Worm (Caenorhabditis elegans) whole organism, midembryonic: Measurements from ENCODE around the gene srw-91.

Source experiments
- T22C8.4 ChIP-seq: fragments of 200-800 bp; sonication (Bioruptor generic); IDR thresholded peaks from 2 replicates; pipeline ENCODE4 v1.3.6; 2022; ENCODE audit warnings: missing genetic modification characterization, missing compliant biosample characterization
- cog-1 ChIP-seq: sonication (generic microtip); optimal IDR thresholded peaks from 2 replicates; lab custom pipeline; 2016; ENCODE audit warnings: missing genetic modification characterization, missing compliant biosample characterization
- flt-1 ChIP-seq: fragments of 200-800 bp; sonication (Bioruptor generic); IDR thresholded peaks from 2 replicates; pipeline ENCODE4 v1.3.6; 2022; ENCODE audit warnings: missing genetic modification characterization, missing compliant biosample characterization
- klf-2 ChIP-seq: fragments of 200-800 bp; sonication (Bioruptor generic); conservative IDR thresholded peaks from 2 replicates; pipeline ENCODE4 v1.3.6; 2022; ENCODE audit warnings: missing genetic modification reagents, missing genetic modification characterization, missing compliant biosample characterization
- med-1 ChIP-seq: sonication (generic microtip); optimal IDR thresholded peaks from 2 replicates; lab custom pipeline; 2017; ENCODE audit warnings: missing genetic modification characterization, mild to moderate bottlenecking, missing compliant biosample characterization, antibody characterized with exemption, missing genetic modification reagents; ENCODE audit not compliant: insufficient read depth
- ref-1 ChIP-seq: fragments of 200-800 bp; sonication (Bioruptor generic); conservative IDR thresholded peaks from 2 replicates; pipeline ENCODE4 v1.3.6; 2022; ENCODE audit warnings: missing genetic modification reagents, missing genetic modification characterization, missing compliant biosample characterization
- tab-1 ChIP-seq: fragments of 200-800 bp; sonication (Bioruptor generic); IDR thresholded peaks from 2 replicates; pipeline ENCODE4 v1.3.6; 2022; ENCODE audit warnings: missing genetic modification characterization, missing compliant biosample characterization
- ztf-23 ChIP-seq: fragments of 200-800 bp; sonication (Bioruptor generic); IDR thresholded peaks from 2 replicates; pipeline ENCODE4 v1.3.6; 2022; ENCODE audit warnings: missing genetic modification reagents, missing genetic modification characterization, missing compliant biosample characterization
- ztf-29 ChIP-seq: fragments of 200-800 bp; sonication (Bioruptor generic); IDR thresholded peaks from 2 replicates; pipeline ENCODE4 v1.3.6; 2022; ENCODE audit warnings: missing genetic modification reagents, missing genetic modification characterization, missing compliant biosample characterization

The srw-91 gene

ce11 chrV:1664921-1665320 lies 15.7 kb downstream of the srw-91 start, which contains the start of gene K04F1.9:
TSS of gene K04F1.9 (plus strand) at chrV:1665221.
- no peak for TF ChIP-seq klf-2 (GFP tag; lab: Robert Waterston, UW)
- TF ChIP-seq T22C8.4 (GFP tag; lab: Robert Waterston, UW): no peak
- no peak for TF ChIP-seq cog-1 (tag; lab: Kevin White, UChicago)
- no peak for TF ChIP-seq med-1
- no peak for TF ChIP-seq ztf-23 (GFP tag; lab: Robert Waterston, UW)
- no peak for TF ChIP-seq tab-1
- no peak for TF ChIP-seq ref-1
- no peak for TF ChIP-seq ztf-29 (GFP tag; lab: Robert Waterston, UW)
- TF ChIP-seq flt-1 (GFP tag; lab: Robert Waterston, UW): no peak

ce11 chrV:1662270-1662669 lies 18.4 kb downstream of the srw-91 start, which contains the start of gene irld-40:
TSS of gene irld-40 (plus strand) at chrV:1662570.
- no peak for TF ChIP-seq flt-1 (GFP tag; lab: Robert Waterston, UW)
- TF ChIP-seq cog-1 (tag; lab: Kevin White, UChicago): no peak
- no peak for TF ChIP-seq klf-2 (GFP tag; lab: Robert Waterston, UW)
- TF ChIP-seq T22C8.4 (GFP tag; lab: Robert Waterston, UW): no peak
- TF ChIP-seq tab-1: no peak
- TF ChIP-seq med-1: no peak
- no peak for TF ChIP-seq ztf-23 (GFP tag; lab: Robert Waterston, UW)
- TF ChIP-seq ztf-29 (GFP tag; lab: Robert Waterston, UW): no peak

- TF ChIP-seq ztf-23 (GFP tag; lab: Robert Waterston, UW): no peak
- no peak for TF ChIP-seq klf-2 (GFP tag; lab: Robert Waterston, UW)
- TF ChIP-seq cog-1 (tag; lab: Kevin White, UChicago): no peak
- no peak for TF ChIP-seq ztf-29 (GFP tag; lab: Robert Waterston, UW)
- no peak for TF ChIP-seq med-1
- no peak for TF ChIP-seq flt-1 (GFP tag; lab: Robert Waterston, UW)
- TF ChIP-seq ref-1: no peak
- no peak for TF ChIP-seq tab-1
- TF ChIP-seq T22C8.4 (GFP tag; lab: Robert Waterston, UW): no peak
These were observed 25.8 kb downstream of the srw-91 start, which contains the start of gene irld-11 for ce11 chrV:1654845-1655244. TSS of gene irld-11 (plus strand) at chrV:1655145.

- no peak for TF ChIP-seq flt-1 (GFP tag; lab: Robert Waterston, UW)
- TF ChIP-seq ref-1: no peak
- no peak for TF ChIP-seq cog-1 (tag; lab: Kevin White, UChicago)
- no peak for TF ChIP-seq ztf-23 (GFP tag; lab: Robert Waterston, UW)
- TF ChIP-seq med-1: no peak
- no peak for TF ChIP-seq ztf-29 (GFP tag; lab: Robert Waterston, UW)
- TF ChIP-seq klf-2 (GFP tag; lab: Robert Waterston, UW): no peak
- TF ChIP-seq tab-1: no peak
- no peak for TF ChIP-seq T22C8.4 (GFP tag; lab: Robert Waterston, UW)
These were observed 29.6 kb downstream of the srw-91 start, which contains the start of gene irld-44 for ce11 chrV:1651045-1651444. TSS of gene irld-44 (plus strand) at chrV:1651345.

- no peak for TF ChIP-seq med-1
These were observed 32.7 kb downstream of the srw-91 start, which contains the start of gene irld-45 for ce11 chrV:1648000-1648399. TSS of gene irld-45 (plus strand) at chrV:1648300.

- TF ChIP-seq klf-2 (GFP tag; lab: Robert Waterston, UW) (no peak), cog-1 (tag; lab: Kevin White, UChicago) (no peak), T22C8.4 (GFP tag; lab: Robert Waterston, UW) (no peak), med-1 (no peak), ztf-23 (GFP tag; lab: Robert Waterston, UW) (no peak)
These were observed 36.8 kb downstream of the srw-91 start, which contains the start of gene alh-2 for ce11 chrV:1643886-1644285. TSS of gene alh-2 (plus strand) at chrV:1644169.

ce11 chrV:1642768-1643167 lies 37.9 kb downstream of the srw-91 start:
- TF ChIP-seq klf-2 (GFP tag; lab: Robert Waterston, UW) (no peak), flt-1 (GFP tag; lab: Robert Waterston, UW) (no peak), tab-1 (no peak), ref-1 (no peak), T22C8.4 (GFP tag; lab: Robert Waterston, UW) (no peak), med-1 (no peak), cog-1 (tag; lab: Kevin White, UChicago) (no peak), ztf-23 (GFP tag; lab: Robert Waterston, UW) (no peak), ztf-29 (GFP tag; lab: Robert Waterston, UW) (no peak)

- TF ChIP-seq klf-2 (GFP tag; lab: Robert Waterston, UW) (no peak), tab-1 (no peak), flt-1 (GFP tag; lab: Robert Waterston, UW) (no peak)
These were observed 38.5 kb downstream of the srw-91 start, which contains the start of gene Y46H3D.1 for ce11 chrV:1642199-1642598. TSS of gene Y46H3D.1 (plus strand) at chrV:1642499.

- TF ChIP-seq med-1 (no peak), klf-2 (GFP tag; lab: Robert Waterston, UW) (no peak), cog-1 (tag; lab: Kevin White, UChicago) (no peak)
These were observed 40.7 kb downstream of the srw-91 start, which contains the start of gene str-221 for ce11 chrV:1640008-1640407. TSS of gene str-221 (plus strand) at chrV:1640308.

- TF ChIP-seq T22C8.4 (GFP tag; lab: Robert Waterston, UW): no peak
- no peak for TF ChIP-seq ztf-23 (GFP tag; lab: Robert Waterston, UW)
- no peak for TF ChIP-seq klf-2 (GFP tag; lab: Robert Waterston, UW)
- no peak for TF ChIP-seq cog-1 (tag; lab: Kevin White, UChicago)
- TF ChIP-seq flt-1 (GFP tag; lab: Robert Waterston, UW): no peak
- no peak for TF ChIP-seq med-1
- TF ChIP-seq tab-1: no peak
- TF ChIP-seq ref-1: no peak
- TF ChIP-seq ztf-29 (GFP tag; lab: Robert Waterston, UW): no peak
These were observed 44.8 kb downstream of the srw-91 start, which contains the start of gene str-222 for ce11 chrV:1635859-1636258. TSS of gene str-222 (plus strand) at chrV:1636159.
